Fruit fly (Drosophila melanogaster) whole organism, embryonic: ENCODE measurements around the gene Usp8.
A peak's percentile ranks its signal among the peaks of the same experiment; 100 is the strongest.

Experiments
- Antp ChIP-seq: fragments of 200-800 bp; sonication (Bioruptor generic); optimal IDR thresholded peaks from 3 replicates; lab custom pipeline; 2016; ENCODE audit warnings: missing biosample characterization, missing genetic modification characterization
- Bteb2 ChIP-seq: fragments of 200-800 bp; sonication (Bioruptor generic); optimal IDR thresholded peaks from 2 replicates; lab custom pipeline; 2016; ENCODE audit warnings: missing biosample characterization, missing genetic modification characterization
- CG10654 ChIP-seq: fragments of 200-800 bp; sonication (Bioruptor generic); optimal IDR thresholded peaks from 2 replicates; lab custom pipeline; 2016; ENCODE audit warnings: missing biosample characterization, missing genetic modification characterization
- CG1233 ChIP-seq: fragments of 200-800 bp; sonication (Bioruptor generic); optimal IDR thresholded peaks from 4 replicates; lab custom pipeline; 2018; ENCODE audit warnings: missing biosample characterization, mild to moderate bottlenecking, missing genetic modification characterization
- CG12769 ChIP-seq: fragments of 200-800 bp; sonication (Bioruptor generic); optimal IDR thresholded peaks from 2 replicates; lab custom pipeline; 2019; ENCODE audit warnings: missing biosample characterization, mild to moderate bottlenecking, missing genetic modification characterization, moderate library complexity
- CG13624 ChIP-seq: fragments of 200-800 bp; sonication (Bioruptor generic); optimal IDR thresholded peaks from 2 replicates; lab custom pipeline; 2016; ENCODE audit warnings: missing biosample characterization, missing genetic modification characterization
- CG14441 ChIP-seq: fragments of 200-800 bp; sonication (Bioruptor generic); IDR thresholded peaks from 2 replicates; pipeline ENCODE4 v1.3.6; 2022; ENCODE audit warnings: missing biosample characterization, missing genetic modification characterization
- CG16863 ChIP-seq: fragments of 200-800 bp; sonication (Bioruptor generic); optimal IDR thresholded peaks from 3 replicates; lab custom pipeline; 2016; ENCODE audit warnings: missing biosample characterization, missing genetic modification characterization
- CG17359 ChIP-seq: fragments of 200-800 bp; sonication (Bioruptor generic); optimal IDR thresholded peaks from 3 replicates; lab custom pipeline; 2018; ENCODE audit warnings: missing biosample characterization, mild to moderate bottlenecking, missing genetic modification characterization, moderate library complexity
- CG17568 ChIP-seq: fragments of 200-800 bp; sonication (Bioruptor generic); optimal IDR thresholded peaks from 2 replicates; lab custom pipeline; 2018; ENCODE audit warnings: missing biosample characterization, mild to moderate bottlenecking, missing genetic modification characterization, moderate library complexity
- CG17829 ChIP-seq: fragments of 200-800 bp; optimal IDR thresholded peaks from 2 replicates; lab custom pipeline; 2019; ENCODE audit warnings: missing biosample characterization, mild to moderate bottlenecking, missing genetic modification characterization, moderate library complexity
- CG1832 ChIP-seq: fragments of 200-800 bp; sonication (Bioruptor generic); optimal IDR thresholded peaks from 2 replicates; lab custom pipeline; 2017; ENCODE audit warnings: missing biosample characterization, mild to moderate bottlenecking, missing genetic modification characterization, inconsistent platforms
- CG2199 ChIP-seq: fragments of 200-800 bp; sonication (Bioruptor generic); IDR thresholded peaks from 3 replicates; pipeline ENCODE4 v1.3.6; 2022; ENCODE audit warnings: missing biosample characterization, missing genetic modification characterization
- CG30403 ChIP-seq: fragments of 200-800 bp; sonication (Bioruptor generic); optimal IDR thresholded peaks from 3 replicates; lab custom pipeline; 2016; ENCODE audit warnings: missing biosample characterization, missing genetic modification characterization
- CG3995 ChIP-seq: fragments of 200-800 bp; sonication (Bioruptor generic); optimal IDR thresholded peaks from 3 replicates; lab custom pipeline; 2016; ENCODE audit warnings: missing biosample characterization, missing genetic modification characterization
- CG42726 ChIP-seq: fragments of 200-800 bp; sonication (Bioruptor generic); IDR thresholded peaks from 2 replicates; pipeline ENCODE4 v1.3.6; 2022; ENCODE audit warnings: missing biosample characterization, missing genetic modification characterization; ENCODE audit not compliant: partially characterized antibody
- CG6254 ChIP-seq: fragments of 200-800 bp; sonication (Bioruptor generic); optimal IDR thresholded peaks from 3 replicates; lab custom pipeline; 2017; ENCODE audit warnings: mild to moderate bottlenecking, missing biosample characterization, missing genetic modification reagents, missing genetic modification characterization
- CG7745 ChIP-seq: fragments of 200-800 bp; sonication (Bioruptor generic); optimal IDR thresholded peaks from 2 replicates; lab custom pipeline; 2018; ENCODE audit warnings: missing biosample characterization, mild to moderate bottlenecking, missing genetic modification characterization, moderate library complexity
- CG7963 ChIP-seq: fragments of 200-800 bp; sonication (Bioruptor generic); IDR thresholded peaks from 3 replicates; pipeline ENCODE4 v1.3.6; 2022; ENCODE audit warnings: missing biosample characterization, missing genetic modification characterization; ENCODE audit not compliant: partially characterized antibody
- CG9817 ChIP-seq: fragments of 200-800 bp; sonication (Bioruptor generic); optimal IDR thresholded peaks from 2 replicates; lab custom pipeline; 2018; ENCODE audit warnings: missing biosample characterization, mild to moderate bottlenecking, missing genetic modification characterization, moderate library complexity
- Dip3 ChIP-seq: fragments of 200-800 bp; sonication (Bioruptor generic); optimal IDR thresholded peaks from 3 replicates; lab custom pipeline; 2016; ENCODE audit warnings: missing biosample characterization, missing genetic modification characterization
- Doc3 ChIP-seq: fragments of 200-800 bp; sonication (Bioruptor generic); IDR thresholded peaks from 3 replicates; pipeline ENCODE4 v1.3.6; 2022; ENCODE audit warnings: missing biosample characterization, missing genetic modification characterization; ENCODE audit not compliant: partially characterized antibody
- H2.0 ChIP-seq: fragments of 200-800 bp; sonication (Bioruptor generic); IDR thresholded peaks from 2 replicates; pipeline ENCODE4 v1.3.6; 2022; ENCODE audit warnings: missing biosample characterization, missing genetic modification characterization
- Hr51 ChIP-seq, 2 experiments: fragments of 200-800 bp; sonication (Bioruptor generic); optimal IDR thresholded peaks; 2 replicates in 1 of 2; 3 replicates in 1 of 2; lab custom pipeline; 2016 to 2018; ENCODE audit warnings: missing biosample characterization in 2 of 2, missing genetic modification characterization in 2 of 2, mild to moderate bottlenecking in 1 of 2, moderate library complexity in 1 of 2
- NfI ChIP-seq: fragments of 200-800 bp; sonication (Bioruptor generic); optimal IDR thresholded peaks from 3 replicates; lab custom pipeline; 2018; ENCODE audit warnings: missing biosample characterization, mild to moderate bottlenecking, missing genetic modification characterization, moderate library complexity
- Ravus ChIP-seq: fragments of 200-800 bp; sonication (Bioruptor generic); IDR thresholded peaks from 2 replicates; pipeline ENCODE4 v1.3.6; 2022; ENCODE audit warnings: missing biosample characterization, missing genetic modification characterization
- TFAM ChIP-seq: fragments of 200-800 bp; sonication (Bioruptor generic); optimal IDR thresholded peaks from 2 replicates; lab custom pipeline; 2017; ENCODE audit warnings: missing biosample characterization, missing genetic modification characterization, inconsistent platforms
- abd-A ChIP-seq: fragments of 200-800 bp; sonication (Bioruptor generic); optimal IDR thresholded peaks from 3 replicates; lab custom pipeline; 2019; ENCODE audit warnings: missing biosample characterization, mild to moderate bottlenecking, missing genetic modification characterization, moderate library complexity
- ac ChIP-seq: fragments of 200-800 bp; sonication (Bioruptor generic); optimal IDR thresholded peaks from 3 replicates; lab custom pipeline; 2017; ENCODE audit warnings: missing biosample characterization, mild to moderate bottlenecking, missing genetic modification characterization
- ap ChIP-seq: fragments of 200-800 bp; sonication (Bioruptor generic); IDR thresholded peaks from 2 replicates; pipeline ENCODE4 v1.3.6; 2022; ENCODE audit warnings: missing biosample characterization, missing genetic modification characterization
- bcd ChIP-seq: fragments of 200-800 bp; sonication (Bioruptor generic); optimal IDR thresholded peaks from 2 replicates; lab custom pipeline; 2017; ENCODE audit warnings: missing biosample characterization, mild to moderate bottlenecking, missing genetic modification characterization
- bigmax ChIP-seq: fragments of 200-800 bp; sonication (Bioruptor generic); optimal IDR thresholded peaks from 2 replicates; lab custom pipeline; 2018; ENCODE audit warnings: missing biosample characterization, mild to moderate bottlenecking, missing genetic modification characterization
- bowl ChIP-seq: fragments of 200-800 bp; sonication (Bioruptor generic); IDR thresholded peaks from 2 replicates; pipeline ENCODE4 v1.3.6; 2022; ENCODE audit warnings: missing biosample characterization, missing genetic modification characterization
- chinmo ChIP-seq: fragments of 200-800 bp; sonication (Bioruptor generic); IDR thresholded peaks from 4 replicates; pipeline ENCODE4 v1.3.6; 2022; ENCODE audit warnings: missing biosample characterization, missing genetic modification characterization; ENCODE audit not compliant: partially characterized antibody
- dmrt99B ChIP-seq: fragments of 200-800 bp; sonication (Bioruptor generic); optimal IDR thresholded peaks from 2 replicates; lab custom pipeline; 2018; ENCODE audit warnings: missing biosample characterization, mild to moderate bottlenecking, missing genetic modification characterization, moderate library complexity
- dpn ChIP-seq, 2 experiments: fragments of 200-800 bp; sonication (Bioruptor generic); optimal IDR thresholded peaks; 3 replicates each; lab custom pipeline; 2016; ENCODE audit warnings: missing biosample characterization in 2 of 2, missing genetic modification characterization in 2 of 2
- exex ChIP-seq: fragments of 200-800 bp; sonication (Bioruptor generic); optimal IDR thresholded peaks from 4 replicates; lab custom pipeline; 2018; ENCODE audit warnings: missing biosample characterization, mild to moderate bottlenecking, missing genetic modification characterization, moderate library complexity
- gce ChIP-seq: fragments of 200-800 bp; sonication (Bioruptor generic); IDR thresholded peaks from 3 replicates; pipeline ENCODE4 v1.3.6; 2022; ENCODE audit warnings: missing biosample characterization, missing genetic modification characterization
- hkb ChIP-seq, 2 experiments: fragments of 200-800 bp in 1 of 2; fragments of >200 bp in 1 of 2; sonication (Bioruptor generic) in 1 of 2; IDR thresholded peaks in 1 of 2; optimal IDR thresholded peaks in 1 of 2; 2 replicates each; pipeline versions ENCODE4 v1.3.6 to Lab custom; 2017 to 2022; ENCODE audit warnings: missing biosample characterization in 1 of 2, missing genetic modification characterization in 1 of 2
- lbe ChIP-seq: fragments of 200-800 bp; sonication (Bioruptor generic); optimal IDR thresholded peaks from 2 replicates; lab custom pipeline; 2016; ENCODE audit warnings: missing biosample characterization, mild to moderate bottlenecking, missing genetic modification characterization
- lov ChIP-seq, 2 experiments: fragments of 200-800 bp in 1 of 2; fragments of >200 bp in 1 of 2; sonication (Bioruptor generic) in 1 of 2; IDR thresholded peaks in 1 of 2; optimal IDR thresholded peaks in 1 of 2; 2 replicates in 1 of 2; 3 replicates in 1 of 2; pipeline versions ENCODE4 v1.3.6 to Lab custom; 2017 to 2022; ENCODE audit warnings: missing biosample characterization in 1 of 2, missing genetic modification characterization in 1 of 2
- prd ChIP-seq, 3 experiments: fragments of >200 bp in 2 of 3; fragments of 200-800 bp in 1 of 3; sonication (Bioruptor generic) in 1 of 3; optimal IDR thresholded peaks in 2 of 3; IDR thresholded peaks in 1 of 3; 2 replicates in 2 of 3; 3 replicates in 1 of 3; pipeline versions ENCODE4 v1.3.6 to Lab custom; 2017 to 2022; ENCODE audit warnings: missing biosample characterization in 1 of 3, missing genetic modification characterization in 1 of 3
- pros ChIP-seq: fragments of 200-800 bp; sonication (Bioruptor generic); optimal IDR thresholded peaks from 3 replicates; lab custom pipeline; 2019; ENCODE audit warnings: missing biosample characterization, mild to moderate bottlenecking, missing genetic modification characterization, moderate library complexity
- tap ChIP-seq: fragments of 200-800 bp; optimal IDR thresholded peaks from 3 replicates; lab custom pipeline; 2019; ENCODE audit warnings: missing biosample characterization, mild to moderate bottlenecking, missing genetic modification characterization, moderate library complexity
- wdn ChIP-seq: fragments of 200-800 bp; sonication (Bioruptor generic); IDR thresholded peaks from 2 replicates; pipeline ENCODE4 v1.3.6; 2022; ENCODE audit warnings: missing biosample characterization, missing genetic modification characterization

Gene Usp8

DNA sequence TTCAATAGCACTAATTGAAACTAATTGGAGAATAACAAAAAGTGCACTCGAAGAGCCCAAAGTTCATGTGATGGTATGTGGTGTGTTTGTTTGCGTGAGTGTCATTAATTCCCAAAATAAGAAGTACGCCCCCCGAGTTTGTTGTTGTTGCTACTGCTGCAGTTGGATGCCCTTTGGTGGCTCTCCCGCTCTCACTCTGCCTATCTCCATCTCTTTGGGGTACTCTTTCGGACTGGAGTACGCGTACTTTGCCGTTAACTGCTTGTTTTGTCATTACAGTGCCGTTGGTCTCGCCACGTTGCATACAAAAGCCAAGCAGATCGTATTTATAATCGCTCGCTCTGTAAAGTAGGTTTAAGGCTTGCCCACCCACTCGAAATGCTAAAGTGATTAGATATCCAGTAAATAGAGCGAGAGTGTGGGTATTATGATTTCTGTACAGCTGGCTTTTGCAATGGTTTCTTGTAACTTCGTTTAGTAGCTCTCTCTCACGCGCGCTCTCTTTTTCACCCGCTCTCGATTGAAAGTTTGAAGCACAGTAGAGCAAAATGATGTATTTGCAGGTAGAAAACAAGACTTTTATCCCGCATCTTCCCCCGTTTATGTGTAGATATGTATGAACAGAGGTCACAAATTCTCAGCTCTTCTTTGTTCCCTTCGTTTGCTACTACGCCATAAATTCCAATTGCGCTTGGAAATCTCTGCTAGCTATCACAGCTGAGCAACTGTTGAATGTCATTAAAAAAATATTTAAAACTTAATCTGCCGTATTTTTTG, 21.9 kb upstream of the Usp8 start (continued):
- TF ChIP-seq CG6254 (GFP tag; lab: Kevin White, UChicago) = peak; percentile 64
- no peak for TF ChIP-seq bigmax (GFP tag; lab: Kevin White, UChicago)
- no peak for TF ChIP-seq CG3995
- TF ChIP-seq CG13624 = peak; percentile 45
- TF ChIP-seq ac (GFP tag; lab: Kevin White, UChicago) = no peak
- TF ChIP-seq Doc3 (GFP tag; lab: Robert Waterston, UW) = no peak; the same call in 2 of the 3 replicates
- TF ChIP-seq dmrt99B = peak; percentile 68
- peak; percentile 24 for TF ChIP-seq Antp (GFP tag; lab: Kevin White, UChicago)
- TF ChIP-seq CG12769 (tag; lab: Kevin White, UChicago) = peak; percentile 17
- TF ChIP-seq gce (GFP tag; lab: Robert Waterston, UW) = 0 out of 3 replicates have a peak, but pooled peaks have one; percentile 42
- 0 out of 2 replicates have a peak, but pooled peaks have one; percentile 24 for TF ChIP-seq CG42726
- no peak for TF ChIP-seq CG7963 (GFP tag; lab: Robert Waterston, UW)
- peak in 1 of 2 experiments; percentile 25 for TF ChIP-seq dpn (GFP tag; optimal IDR thresholded peaks at IDR 0.05; lab: Kevin White, UChicago)
- TF ChIP-seq chinmo (GFP tag; lab: Robert Waterston, UW) = 0 out of 4 replicates have a peak, but pooled peaks have one; percentile 12
- 0 out of 2 replicates have a peak, but pooled peaks have one; percentile 22 for TF ChIP-seq ap
- TF ChIP-seq CG14441 (GFP tag; lab: Robert Waterston, UW) = peak; percentile 55; the same call in 1 of the 2 replicates
- TF ChIP-seq hkb (optimal IDR thresholded peaks at IDR 0.05; lab: Kevin White, UChicago) = no peak
- TF ChIP-seq hkb (GFP tag; IDR thresholded peaks at IDR 0.05; lab: Robert Waterston, UW) = peak; percentile 50; the same call in 1 of the 2 replicates
- TF ChIP-seq CG10654 (GFP tag; lab: Kevin White, UChicago) = no peak
- peak; percentile 41 for TF ChIP-seq NfI (GFP tag; lab: Kevin White, UChicago)
- peak; percentile 19 for TF ChIP-seq bcd
- peak; percentile 15 for TF ChIP-seq CG9817 (tag; lab: Kevin White, UChicago)
- peak; percentile 23 for TF ChIP-seq CG30403 (GFP tag; lab: Kevin White, UChicago)
- peak; percentile 33 for TF ChIP-seq CG17359 (tag; lab: Kevin White, UChicago)
- TF ChIP-seq lov (optimal IDR thresholded peaks at IDR 0.05; lab: Kevin White, UChicago) = no peak
- no peak for TF ChIP-seq lov (GFP tag; IDR thresholded peaks at IDR 0.05; lab: Robert Waterston, UW)
- TF ChIP-seq CG7745 = no peak
- no peak for TF ChIP-seq abd-A (tag; lab: Kevin White, UChicago)
- peak; percentile 10; the same call in 1 of the 3 replicates for TF ChIP-seq CG2199
- TF ChIP-seq Ravus (GFP tag; lab: Robert Waterston, UW) = no peak
- peak; percentile 17 for TF ChIP-seq Dip3 (GFP tag; lab: Kevin White, UChicago)
- no peak for TF ChIP-seq tap (tag; lab: Kevin White, UChicago)
- no peak for TF ChIP-seq prd (optimal IDR thresholded peaks at IDR 0.05; lab: Kevin White, UChicago)
- peak; percentile 32; the same call in 1 of the 3 replicates for TF ChIP-seq prd (GFP tag; IDR thresholded peaks at IDR 0.05; lab: Robert Waterston, UW)
- TF ChIP-seq Bteb2 (GFP tag; lab: Kevin White, UChicago) = peak; percentile 15
- TF ChIP-seq pros = peak; percentile 25
- peak in 1 of 2 experiments; percentile 72 for TF ChIP-seq Hr51 (GFP tag; optimal IDR thresholded peaks at IDR 0.05; lab: Kevin White, UChicago)
- no peak for TF ChIP-seq CG16863 (GFP tag; lab: Kevin White, UChicago)
- TF ChIP-seq CG17568 (GFP tag; lab: Kevin White, UChicago) = peak; percentile 44
- TF ChIP-seq CG1233 (GFP tag; lab: Kevin White, UChicago) = peak; percentile 45
- no peak for TF ChIP-seq TFAM (GFP tag; lab: Kevin White, UChicago)
- TF ChIP-seq CG1832 = no peak
- peak; percentile 19 for TF ChIP-seq CG17829 (tag; lab: Kevin White, UChicago)
- peak; percentile 35 for TF ChIP-seq exex (tag; lab: Kevin White, UChicago)
- TF ChIP-seq lbe (GFP tag; lab: Kevin White, UChicago) = no peak
- TF ChIP-seq H2.0 (GFP tag; lab: Robert Waterston, UW) = 0 out of 2 replicates have a peak, but pooled peaks have one; percentile 14
- peak; percentile 51; the same call in 1 of the 2 replicates for TF ChIP-seq bowl (GFP tag; lab: Robert Waterston, UW)
- TF ChIP-seq wdn (GFP tag; lab: Robert Waterston, UW) = no peak
